Fruit fly (Drosophila melanogaster) whole organism: ENCODE data around the gene ZnT63C.

Source experiments
- CG8478 ChIP-seq: fragments of >200 bp; optimal IDR thresholded peaks from 2 replicates; lab custom pipeline; 2018; ENCODE audit warnings: inconsistent platforms
- Dll ChIP-seq: fragments of >200 bp; optimal IDR thresholded peaks from 2 replicates; lab custom pipeline; 2017
- EcR ChIP-seq, 2 experiments: fragments of >200 bp; optimal IDR thresholded peaks; 2 replicates each; lab custom pipeline; 2017; ENCODE audit warnings: missing biosample characterization in 2 of 2, missing genetic modification characterization in 2 of 2, missing genetic modification reagents in 2 of 2
- psq ChIP-seq: fragments of >200 bp; optimal IDR thresholded peaks from 2 replicates; lab custom pipeline; 2017
- usp ChIP-seq: fragments of >200 bp; optimal IDR thresholded peaks from 2 replicates; lab custom pipeline; 2017; ENCODE audit warnings: missing biosample characterization, missing genetic modification characterization, mixed read lengths

dm6 chr3L:3266306-3266705 lies 37.2 kb upstream of the ZnT63C start:
- TF ChIP-seq usp (GFP tag; lab: Kevin White, UChicago) (no peak), EcR (GFP tag; optimal IDR thresholded peaks at IDR 0.05; lab: Kevin White, UChicago) (no peak), psq (no peak), Dll (lab: Kevin White, UChicago) (no peak), CG8478 (lab: Kevin White, UChicago) (no peak)
